Worm (Caenorhabditis elegans) whole organism, mixed stage, embryonic: ENCODE measurements around the gene clec-161.

Experiments used
- ces-1 ChIP-seq: fragments of 150-350 bp; optimal IDR thresholded peaks from 2 replicates; lab custom pipeline; 2014; ENCODE audit warnings: missing biosample characterization, missing genetic modification reagents, missing genetic modification characterization
- elt-3 ChIP-seq: fragments of 150-350 bp; optimal IDR thresholded peaks from 2 replicates; lab custom pipeline; 2014; ENCODE audit warnings: missing biosample characterization, missing genetic modification characterization
- mep-1 ChIP-seq: fragments of 150-350 bp; optimal IDR thresholded peaks from 2 replicates; lab custom pipeline; 2017; ENCODE audit warnings: missing biosample characterization, missing genetic modification reagents, missing genetic modification characterization, inconsistent platforms
- pha-4 ChIP-seq: fragments of 150-350 bp; optimal IDR thresholded peaks from 2 replicates; lab custom pipeline; 2018; ENCODE audit warnings: missing biosample characterization, missing genetic modification reagents, missing genetic modification characterization
- snpc-4 ChIP-seq: fragments of 150-350 bp; optimal IDR thresholded peaks from 2 replicates; lab custom pipeline; 2014; ENCODE audit warnings: missing biosample characterization, missing genetic modification characterization
- sptf-1 ChIP-seq: sonication (generic microtip); optimal IDR thresholded peaks from 2 replicates; lab custom pipeline; 2017; ENCODE audit warnings: mild to moderate bottlenecking, missing genetic modification characterization, moderate library complexity, missing compliant biosample characterization
- unc-39 ChIP-seq: fragments of 150-350 bp; optimal IDR thresholded peaks from 2 replicates; lab custom pipeline; 2014; ENCODE audit warnings: missing biosample characterization, missing genetic modification characterization
- unc-62 ChIP-seq: fragments of 150-350 bp; optimal IDR thresholded peaks from 2 replicates; lab custom pipeline; 2014; ENCODE audit warnings: missing biosample characterization, missing genetic modification reagents, missing genetic modification characterization

DNA sequence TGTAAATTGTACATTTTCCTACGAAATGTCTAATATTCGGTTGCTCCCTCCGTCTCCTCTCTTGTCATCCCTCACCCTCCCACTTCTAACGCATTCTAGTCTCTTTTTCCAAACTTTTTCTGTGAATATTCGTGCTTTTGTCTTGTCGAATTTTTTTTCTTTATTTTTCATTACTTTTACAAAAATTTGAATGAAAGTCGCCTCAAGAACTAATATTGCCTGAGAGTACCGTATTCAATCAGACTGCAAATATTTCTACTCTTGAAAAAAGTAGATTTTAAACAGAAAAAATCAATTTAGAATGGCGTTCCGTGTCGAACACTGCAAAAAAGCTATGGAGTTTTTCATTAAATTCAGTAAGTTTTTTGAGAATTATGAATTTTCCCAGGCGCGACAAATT is 52.2 kb downstream of the clec-161 start, which contains the start of gene ZK1098.11:
- no peak for TF ChIP-seq mep-1 (tag; lab: Kevin White, UChicago)
- no peak for TF ChIP-seq unc-39
- no peak for TF ChIP-seq elt-3
- TF ChIP-seq ces-1 (GFP tag; lab: Kevin White, UChicago), result no peak
- TF ChIP-seq snpc-4, result no peak
- no peak for TF ChIP-seq unc-62 (GFP tag; lab: Kevin White, UChicago)
- no peak for TF ChIP-seq pha-4 (tag; lab: Kevin White, UChicago)
- no peak for TF ChIP-seq sptf-1 (tag; lab: Kevin White, UChicago)
